Worm (Caenorhabditis elegans): ENCODE data around the gene hda-5.

hda-5 gene

ce11 chrII:11772364-11772763 is 26.5 kb upstream of the hda-5 start, which contains the start of gene F44E5.15:
Gene F44E5.15 (plus strand): TSS chrII:11772664.
- no peak for TF ChIP-seq bed-2 (GFP tag; IDR thresholded peaks at IDR 0.05)
- no peak for TF ChIP-seq K11D2.4 (GFP tag; IDR thresholded peaks at IDR 0.05)
- no peak for TF ChIP-seq ceh-79 (tag; optimal IDR thresholded peaks at IDR 0.05)
- no peak for TF ChIP-seq C06A6.2 (GFP tag; conservative IDR thresholded peaks at IDR 0.05)
- no peak for TF ChIP-seq sdz-38 (tag; optimal IDR thresholded peaks at IDR 0.05)
- TF ChIP-seq hmg-20 (GFP tag; IDR thresholded peaks at IDR 0.05): no peak
- no peak for TF ChIP-seq nfya-1 (tag; optimal IDR thresholded peaks at IDR 0.05; ENCODE audit: borderline replicate concordance, insufficient read depth)
- TF ChIP-seq hlh-12 (tag; optimal IDR thresholded peaks at IDR 0.05): no peak
- no peak for TF ChIP-seq chd-7 (tag; optimal IDR thresholded peaks at IDR 0.05)
- TF ChIP-seq let-607 (tag; optimal IDR thresholded peaks at IDR 0.05): no peak
- TF ChIP-seq egrh-3 (GFP tag; IDR thresholded peaks at IDR 0.05): no peak
- TF ChIP-seq nfya-2 (GFP tag; IDR thresholded peaks at IDR 0.05): no peak
- TF ChIP-seq attf-3 (GFP tag; conservative IDR thresholded peaks at IDR 0.05): no peak
- TF ChIP-seq zim-3 (tag; optimal IDR thresholded peaks at IDR 0.05): no peak
- TF ChIP-seq mes-4 (tag; optimal IDR thresholded peaks at IDR 0.05): no peak
- TF ChIP-seq dpl-1 (GFP tag; optimal IDR thresholded peaks at IDR 0.05): no peak
- no peak for TF ChIP-seq F57C9.4 (tag; optimal IDR thresholded peaks at IDR 0.05)
- TF ChIP-seq snpc-1.1 (tag; optimal IDR thresholded peaks at IDR 0.05; ENCODE audit: insufficient read depth): no peak
- no peak for TF ChIP-seq cebp-1 (GFP tag; IDR thresholded peaks at IDR 0.05)
- no peak for TF ChIP-seq cebp-1 (tag; optimal IDR thresholded peaks at IDR 0.05)
- TF ChIP-seq snpc-3.4 (tag; optimal IDR thresholded peaks at IDR 0.05): no peak

- TF ChIP-seq sptf-2 (GFP tag; optimal IDR thresholded peaks at IDR 0.05) (no peak), F37B4.10 (GFP tag; IDR thresholded peaks at IDR 0.05) (no peak), ekl-4 (GFP tag; IDR thresholded peaks at IDR 0.05) (peak; percentile 22; the same call in 1 of the 2 replicates), nfya-2 (GFP tag; IDR thresholded peaks at IDR 0.05) (no peak), zim-3 (tag; optimal IDR thresholded peaks at IDR 0.05) (no peak), nfyb-1 (GFP tag; IDR thresholded peaks at IDR 0.05) (peak; percentile 69), mcd-1 (GFP tag; IDR thresholded peaks at IDR 0.05) (peak; percentile 35; the same call in 1 of the 2 replicates), unc-130 (GFP tag; optimal IDR thresholded peaks at IDR 0.05) (no peak), B0336.3 (GFP tag; IDR thresholded peaks at IDR 0.05) (no peak; the same call in 1 of the 2 replicates), aptf-3 (GFP tag; IDR thresholded peaks at IDR 0.05) (no peak), T07F8.4 (tag; optimal IDR thresholded peaks at IDR 0.05) (no peak), F57A8.1 (GFP tag; optimal IDR thresholded peaks at IDR 0.05) (no peak), athp-1 (tag; optimal IDR thresholded peaks at IDR 0.05) (no peak), ztf-3 (GFP tag; optimal IDR thresholded peaks at IDR 0.05) (no peak), lsl-1 (GFP tag; optimal IDR thresholded peaks at IDR 0.05) (peak; percentile 16), Y56A3A.18 (GFP tag; IDR thresholded peaks at IDR 0.05) (no peak), lin-54 (GFP tag; optimal IDR thresholded peaks at IDR 0.05) (no peak), nhr-90 (tag; optimal IDR thresholded peaks at IDR 0.05) (no peak), attf-6 (GFP tag; IDR thresholded peaks at IDR 0.05) (no peak), B0019.2 (GFP tag; conservative IDR thresholded peaks at IDR 0.05) (no peak), B0261.1 (tag; optimal IDR thresholded peaks at IDR 0.05) (no peak), madf-6 (GFP tag; IDR thresholded peaks at IDR 0.05) (peak; percentile 42), dpl-1 (GFP tag; optimal IDR thresholded peaks at IDR 0.05) (no peak), ama-1 (optimal IDR thresholded peaks at IDR 0.05) (no peak), ama-1 (GFP tag; optimal IDR thresholded peaks at IDR 0.05) (no peak), Y53G8AR.9 (GFP tag; conservative IDR thresholded peaks at IDR 0.05) (no peak), chd-7 (tag; optimal IDR thresholded peaks at IDR 0.05) (peak; percentile 68), ztf-22 (GFP tag; optimal IDR thresholded peaks at IDR 0.05) (no peak), dpff-1 (tag; optimal IDR thresholded peaks at IDR 0.05) (no peak), ZK185.1 (tag; optimal IDR thresholded peaks at IDR 0.05; ENCODE audit: poor library complexity, severe bottlenecking) (no peak), nhr-27 (tag; optimal IDR thresholded peaks at IDR 0.05) (no peak), mes-4 (tag; optimal IDR thresholded peaks at IDR 0.05) (no peak), ztf-28 (GFP tag; IDR thresholded peaks at IDR 0.05) (no peak), attf-3 (GFP tag; conservative IDR thresholded peaks at IDR 0.05) (no peak)
These were observed 24.6 kb upstream of the hda-5 start, which contains the start of gene F44E5.1 for ce11 chrII:11774218-11774617. Gene F44E5.1 (minus strand): TSS chrII:11774559.
